Fruit fly (Drosophila melanogaster) whole organism, embryonic: ENCODE data around the gene CG12112.

Source experiments
- ATbp ChIP-seq: fragments of 200-800 bp; sonication (Bioruptor generic); optimal IDR thresholded peaks from 2 replicates; lab custom pipeline; 2017; ENCODE audit warnings: missing biosample characterization, mild to moderate bottlenecking, missing genetic modification characterization, missing genetic modification reagents
- B-H2 ChIP-seq: fragments of 200-800 bp; sonication (Bioruptor generic); optimal IDR thresholded peaks from 2 replicates; lab custom pipeline; 2018; ENCODE audit warnings: missing biosample characterization, mild to moderate bottlenecking, missing genetic modification characterization
- C15 ChIP-seq: fragments of 200-800 bp; sonication (Bioruptor generic); IDR thresholded peaks from 3 replicates; pipeline ENCODE4 v1.3.6; 2022; ENCODE audit warnings: missing biosample characterization, missing genetic modification characterization
- CG10209 ChIP-seq: fragments of 200-800 bp; sonication (Bioruptor generic); optimal IDR thresholded peaks from 3 replicates; lab custom pipeline; 2017; ENCODE audit warnings: missing biosample characterization, mild to moderate bottlenecking, missing genetic modification characterization, missing genetic modification reagents
- CG12236 ChIP-seq: fragments of 200-800 bp; sonication (Bioruptor generic); optimal IDR thresholded peaks from 2 replicates; lab custom pipeline; 2016; ENCODE audit warnings: missing biosample characterization, missing genetic modification characterization
- CG12769 ChIP-seq: fragments of 200-800 bp; sonication (Bioruptor generic); optimal IDR thresholded peaks from 2 replicates; lab custom pipeline; 2019; ENCODE audit warnings: missing biosample characterization, mild to moderate bottlenecking, missing genetic modification characterization, moderate library complexity
- CG15073 ChIP-seq: fragments of 200-800 bp; sonication (Bioruptor generic); optimal IDR thresholded peaks from 2 replicates; lab custom pipeline; 2016; ENCODE audit warnings: missing biosample characterization, missing genetic modification characterization
- CG16813 ChIP-seq: fragments of 200-800 bp; sonication (Bioruptor generic); IDR thresholded peaks from 3 replicates; pipeline ENCODE4 v1.3.6; 2022; ENCODE audit warnings: missing biosample characterization, missing genetic modification characterization; ENCODE audit not compliant: partially characterized antibody
- CG17328 ChIP-seq: fragments of 200-800 bp; sonication (Bioruptor generic); IDR thresholded peaks from 2 replicates; pipeline ENCODE4 v1.3.6; 2022; ENCODE audit warnings: missing biosample characterization, missing genetic modification characterization
- CG2199 ChIP-seq: fragments of 200-800 bp; sonication (Bioruptor generic); IDR thresholded peaks from 3 replicates; pipeline ENCODE4 v1.3.6; 2022; ENCODE audit warnings: missing biosample characterization, missing genetic modification characterization
- CG2202 ChIP-seq: fragments of 200-800 bp; sonication (Bioruptor generic); optimal IDR thresholded peaks from 2 replicates; lab custom pipeline; 2018; ENCODE audit warnings: missing biosample characterization, mild to moderate bottlenecking, missing genetic modification characterization
- CG32532 ChIP-seq: fragments of 200-800 bp; sonication (Bioruptor generic); IDR thresholded peaks from 2 replicates; pipeline ENCODE4 v1.3.6; 2022; ENCODE audit warnings: missing biosample characterization, missing genetic modification characterization
- CG33557 ChIP-seq: fragments of 200-800 bp; sonication (Bioruptor generic); optimal IDR thresholded peaks from 2 replicates; lab custom pipeline; 2019; ENCODE audit warnings: missing biosample characterization, mild to moderate bottlenecking, missing genetic modification characterization, moderate library complexity
- CG3407 ChIP-seq: fragments of 200-800 bp; sonication (Bioruptor generic); optimal IDR thresholded peaks from 2 replicates; lab custom pipeline; 2018; ENCODE audit warnings: missing biosample characterization, mild to moderate bottlenecking, missing genetic modification characterization
- CG34224 ChIP-seq: fragments of 200-800 bp; sonication (Bioruptor generic); IDR thresholded peaks from 3 replicates; pipeline ENCODE4 v1.3.6; 2022; ENCODE audit warnings: missing biosample characterization, missing genetic modification characterization; ENCODE audit not compliant: partially characterized antibody
- CG34422 ChIP-seq: fragments of 200-800 bp; sonication (Bioruptor generic); IDR thresholded peaks from 3 replicates; pipeline ENCODE4 v1.3.6; 2022; ENCODE audit warnings: missing biosample characterization, missing genetic modification characterization
- CG6791 ChIP-seq: fragments of 200-800 bp; sonication (Bioruptor generic); IDR thresholded peaks from 3 replicates; pipeline ENCODE4 v1.3.6; 2022; ENCODE audit warnings: missing biosample characterization, missing genetic modification characterization; ENCODE audit not compliant: partially characterized antibody
- CG8388 ChIP-seq: fragments of 200-800 bp; sonication (Bioruptor generic); optimal IDR thresholded peaks from 2 replicates; lab custom pipeline; 2019; ENCODE audit warnings: missing biosample characterization, mild to moderate bottlenecking, missing genetic modification characterization, moderate library complexity
- CG8478 ChIP-seq: fragments of >200 bp; optimal IDR thresholded peaks from 2 replicates; lab custom pipeline; 2018
- CkIIα-i1 ChIP-seq: fragments of 200-800 bp; sonication (Bioruptor generic); IDR thresholded peaks from 2 replicates; pipeline ENCODE4 v1.3.6; 2022; ENCODE audit warnings: missing biosample characterization, missing genetic modification characterization
- Dek ChIP-seq: fragments of 200-800 bp; sonication (Bioruptor generic); optimal IDR thresholded peaks from 3 replicates; lab custom pipeline; 2019; ENCODE audit warnings: missing biosample characterization, mild to moderate bottlenecking, missing genetic modification characterization, moderate library complexity
- Doc2 ChIP-seq: fragments of 200-800 bp; sonication (Bioruptor generic); IDR thresholded peaks from 2 replicates; pipeline ENCODE4 v1.3.6; 2022; ENCODE audit warnings: missing biosample characterization, missing genetic modification characterization
- ERR ChIP-seq: fragments of 200-800 bp; sonication (Bioruptor generic); optimal IDR thresholded peaks from 2 replicates; lab custom pipeline; 2016; ENCODE audit warnings: missing biosample characterization, missing genetic modification characterization
- Ets65A ChIP-seq: fragments of 200-800 bp; sonication (Bioruptor generic); peaks from one replicate; lab custom pipeline; 2016; ENCODE audit warnings: missing biosample characterization, missing genetic modification characterization
- H2.0 ChIP-seq: fragments of 200-800 bp; sonication (Bioruptor generic); IDR thresholded peaks from 2 replicates; pipeline ENCODE4 v1.3.6; 2022; ENCODE audit warnings: missing biosample characterization, missing genetic modification characterization
- HLH3B ChIP-seq: fragments of 200-800 bp; sonication (Bioruptor generic); IDR thresholded peaks from 2 replicates; pipeline ENCODE4 v1.3.6; 2022; ENCODE audit warnings: missing biosample characterization, missing genetic modification characterization
- Hr78 ChIP-seq, 2 experiments: fragments of 200-800 bp in 1 of 2; fragments of >200 bp in 1 of 2; sonication (Bioruptor generic) in 1 of 2; optimal IDR thresholded peaks; 2 replicates each; lab custom pipeline; 2017 to 2019; ENCODE audit warnings: missing biosample characterization in 2 of 2, missing genetic modification characterization in 2 of 2, mild to moderate bottlenecking in 1 of 2, moderate library complexity in 1 of 2
- NC2β ChIP-seq: fragments of 200-800 bp; sonication (Bioruptor generic); optimal IDR thresholded peaks from 2 replicates; lab custom pipeline; 2016; ENCODE audit warnings: missing biosample characterization, missing genetic modification characterization
- Nf-YC ChIP-seq: fragments of 200-800 bp; optimal IDR thresholded peaks from 3 replicates; lab custom pipeline; 2019; ENCODE audit warnings: missing biosample characterization, mild to moderate bottlenecking, missing genetic modification characterization, moderate library complexity
- ato ChIP-seq: fragments of 200-800 bp; sonication (Bioruptor generic); IDR thresholded peaks from 2 replicates; pipeline ENCODE4 v1.3.6; 2022; ENCODE audit warnings: missing biosample characterization, missing genetic modification characterization; ENCODE audit not compliant: partially characterized antibody
- cas ChIP-seq: fragments of 200-800 bp; sonication (Bioruptor generic); IDR thresholded peaks from 2 replicates; pipeline ENCODE4 v1.3.6; 2022; ENCODE audit warnings: missing biosample characterization, missing genetic modification characterization
- chinmo ChIP-seq: fragments of 200-800 bp; sonication (Bioruptor generic); IDR thresholded peaks from 4 replicates; pipeline ENCODE4 v1.3.6; 2022; ENCODE audit warnings: missing biosample characterization, missing genetic modification characterization; ENCODE audit not compliant: partially characterized antibody
- dmrt99B ChIP-seq: fragments of 200-800 bp; sonication (Bioruptor generic); optimal IDR thresholded peaks from 2 replicates; lab custom pipeline; 2018; ENCODE audit warnings: missing biosample characterization, mild to moderate bottlenecking, missing genetic modification characterization, moderate library complexity
- eyg ChIP-seq: fragments of 200-800 bp; sonication (Bioruptor generic); optimal IDR thresholded peaks from 3 replicates; lab custom pipeline; 2016; ENCODE audit warnings: missing biosample characterization, missing genetic modification characterization
- gcm ChIP-seq: fragments of 200-800 bp; sonication (Bioruptor generic); optimal IDR thresholded peaks from 2 replicates; lab custom pipeline; 2019; ENCODE audit warnings: missing biosample characterization, mild to moderate bottlenecking, missing genetic modification characterization, moderate library complexity
- gem ChIP-seq: fragments of 200-800 bp; sonication (Bioruptor generic); optimal IDR thresholded peaks from 2 replicates; lab custom pipeline; 2019; ENCODE audit warnings: missing biosample characterization, mild to moderate bottlenecking, missing genetic modification characterization, moderate library complexity
- grn ChIP-seq: fragments of 200-800 bp; sonication (Bioruptor generic); optimal IDR thresholded peaks from 3 replicates; lab custom pipeline; 2017; ENCODE audit warnings: missing biosample characterization, missing genetic modification characterization
- ind ChIP-seq: fragments of 200-800 bp; sonication (Bioruptor generic); optimal IDR thresholded peaks from 3 replicates; lab custom pipeline; 2016; ENCODE audit warnings: missing biosample characterization, missing genetic modification characterization
- lbe ChIP-seq: fragments of 200-800 bp; sonication (Bioruptor generic); optimal IDR thresholded peaks from 2 replicates; lab custom pipeline; 2016; ENCODE audit warnings: missing biosample characterization, mild to moderate bottlenecking, missing genetic modification characterization
- lmd ChIP-seq: fragments of 200-800 bp; sonication (Bioruptor generic); IDR thresholded peaks from 2 replicates; pipeline ENCODE4 v1.3.6; 2022; ENCODE audit warnings: missing biosample characterization, missing genetic modification characterization
- nmo ChIP-seq: fragments of 200-800 bp; sonication (Bioruptor generic); optimal IDR thresholded peaks from 2 replicates; lab custom pipeline; 2018; ENCODE audit warnings: missing biosample characterization, mild to moderate bottlenecking, missing genetic modification characterization, moderate library complexity
- nom ChIP-seq: fragments of 200-800 bp; sonication (Bioruptor generic); optimal IDR thresholded peaks from 2 replicates; lab custom pipeline; 2017; ENCODE audit warnings: missing biosample characterization, missing genetic modification characterization, mild to moderate bottlenecking, moderate library complexity, missing genetic modification reagents
- pb ChIP-seq: fragments of 200-800 bp; sonication (Bioruptor generic); optimal IDR thresholded peaks from 3 replicates; lab custom pipeline; 2016; ENCODE audit warnings: missing biosample characterization, missing genetic modification characterization
- pfk ChIP-seq: fragments of 200-800 bp; sonication (Bioruptor generic); optimal IDR thresholded peaks from 2 replicates; lab custom pipeline; 2018; ENCODE audit warnings: missing biosample characterization, mild to moderate bottlenecking, missing genetic modification characterization, moderate library complexity
- so ChIP-seq: fragments of 200-800 bp; sonication (Bioruptor generic); IDR thresholded peaks from 3 replicates; pipeline ENCODE4 v1.3.6; 2022; ENCODE audit warnings: missing biosample characterization, missing genetic modification characterization
- sug ChIP-seq: fragments of 200-800 bp; optimal IDR thresholded peaks from 2 replicates; lab custom pipeline; 2019; ENCODE audit warnings: missing biosample characterization, mild to moderate bottlenecking, missing genetic modification characterization, moderate library complexity
- ttk ChIP-seq: fragments of 200-800 bp; sonication (Bioruptor generic); IDR thresholded peaks from 2 replicates; pipeline ENCODE4 v2.1.2; 2022; ENCODE audit warnings: missing biosample characterization, missing genetic modification characterization
- usp ChIP-seq: fragments of >200 bp; optimal IDR thresholded peaks from 2 replicates; lab custom pipeline; 2017; ENCODE audit warnings: missing biosample characterization, missing genetic modification characterization

The CG12112 gene

dm6 chrX:8561404-8562397 is 1.7 kb upstream of the CG12112 start:
- peak; percentile 49 for TF ChIP-seq CG32532 (GFP tag; lab: Robert Waterston, UW)
- no peak for TF ChIP-seq CkIIα-i1 (GFP tag; lab: Robert Waterston, UW)
- no peak for TF ChIP-seq Nf-YC (tag; lab: Kevin White, UChicago)
- peak; percentile 68; the same call in 2 of the 4 replicates for TF ChIP-seq chinmo
- peak; percentile 34 for TF ChIP-seq nmo (GFP tag; lab: Kevin White, UChicago)
- TF ChIP-seq CG10209 (GFP tag; lab: Kevin White, UChicago) = peak; percentile 20
- TF ChIP-seq HLH3B (GFP tag; lab: Robert Waterston, UW) = no peak
- TF ChIP-seq CG17328 (GFP tag; lab: Robert Waterston, UW) = no peak
- no peak for TF ChIP-seq CG12236
- no peak for TF ChIP-seq CG2202 (tag; lab: Kevin White, UChicago)
- no peak for TF ChIP-seq CG2199
- TF ChIP-seq C15 (GFP tag; lab: Robert Waterston, UW) = no peak
- TF ChIP-seq Doc2 (GFP tag; lab: Robert Waterston, UW) = no peak
- peak; percentile 53; the same call in 2 of the 3 replicates for TF ChIP-seq CG16813
- peak; percentile 23 for TF ChIP-seq ATbp (GFP tag; lab: Kevin White, UChicago)
- TF ChIP-seq pfk = no peak
- TF ChIP-seq CG34422 (GFP tag; lab: Robert Waterston, UW) = peak; percentile 66; the same call in 1 of the 3 replicates
- TF ChIP-seq nom = no peak
- peak; percentile 21 for TF ChIP-seq Ets65A (GFP tag; lab: Kevin White, UChicago)
- TF ChIP-seq usp (GFP tag; lab: Kevin White, UChicago) = no peak
- peak; percentile 44 for TF ChIP-seq CG8478
- peak; percentile 70 for TF ChIP-seq CG12769
- TF ChIP-seq ERR (GFP tag; lab: Kevin White, UChicago) = peak; percentile 41
- TF ChIP-seq CG34224 (GFP tag; lab: Robert Waterston, UW) = no peak; the same call in 2 of the 3 replicates
- TF ChIP-seq gem (tag; lab: Kevin White, UChicago) = peak; percentile 8
- no peak for TF ChIP-seq H2.0 (GFP tag; lab: Robert Waterston, UW)
- TF ChIP-seq sug (tag; lab: Kevin White, UChicago) = peak; percentile 33
- peak; percentile 33 for TF ChIP-seq ind (GFP tag; lab: Kevin White, UChicago)
- no peak for TF ChIP-seq dmrt99B (tag; lab: Kevin White, UChicago)
- no peak for TF ChIP-seq CG15073
- no peak for TF ChIP-seq eyg (GFP tag; lab: Kevin White, UChicago)
- peak; percentile 61 for TF ChIP-seq lbe
- TF ChIP-seq CG33557 (GFP tag; lab: Kevin White, UChicago) = no peak
- TF ChIP-seq CG8388 = no peak
- no peak for TF ChIP-seq Hr78 (GFP tag; optimal IDR thresholded peaks at IDR 0.05; lab: Kevin White, UChicago)
- no peak for TF ChIP-seq ttk (GFP tag; lab: Robert Waterston, UW)
- no peak for TF ChIP-seq lmd (GFP tag; lab: Robert Waterston, UW)
- TF ChIP-seq Dek (tag; lab: Kevin White, UChicago) = no peak
- TF ChIP-seq gcm (GFP tag; lab: Kevin White, UChicago) = no peak
- no peak for TF ChIP-seq NC2β
- no peak for TF ChIP-seq grn (GFP tag; lab: Kevin White, UChicago)
- peak; percentile 76 for TF ChIP-seq B-H2 (GFP tag; lab: Kevin White, UChicago)
- no peak for TF ChIP-seq CG3407 (GFP tag; lab: Kevin White, UChicago)
- no peak for TF ChIP-seq pb (GFP tag; lab: Kevin White, UChicago)
- peak; percentile 67; the same call in 2 of the 3 replicates for TF ChIP-seq CG6791
- TF ChIP-seq cas = no peak
- TF ChIP-seq so (GFP tag; lab: Robert Waterston, UW) = no peak; the same call in 2 of the 3 replicates
- TF ChIP-seq ato (GFP tag; lab: Robert Waterston, UW) = no peak
